Fruit fly (Drosophila melanogaster): ENCODE results near the gene Rpt6R.

DNA sequence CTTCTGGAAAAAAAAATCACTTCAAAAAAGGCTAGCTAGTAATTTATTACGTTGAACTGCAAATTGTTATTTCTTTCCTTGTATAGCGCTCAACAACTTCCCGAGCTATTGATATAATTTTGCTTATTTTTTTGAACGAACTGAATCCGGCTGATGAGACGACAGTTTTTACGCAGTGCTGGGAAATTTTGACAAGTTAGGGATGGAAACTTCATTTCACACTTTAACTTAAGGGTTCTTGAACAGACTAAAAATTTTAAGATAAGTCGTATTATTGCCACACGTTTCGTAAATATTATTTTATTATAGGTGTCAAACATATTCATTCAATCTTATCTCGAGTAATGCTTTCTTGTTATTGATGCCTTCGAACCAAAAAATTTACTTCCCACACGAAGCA, at the start of gene Rpt6R:
- TF ChIP-seq psq (GFP tag; optimal IDR thresholded peaks at IDR 0.05): no peak
- TF ChIP-seq CrebA (GFP tag; optimal IDR thresholded peaks at IDR 0.05; ENCODE audit: borderline replicate concordance): no peak
